Worm (Caenorhabditis elegans) whole organism, L4 larva: ENCODE results near the gene ser-2.

Experiments used
- ZK337.2 ChIP-seq: fragments of 200-800 bp; sonication (Bioruptor generic); IDR thresholded peaks from 2 replicates; pipeline ENCODE4 v1.3.6; 2022; ENCODE audit warnings: missing genetic modification reagents, missing genetic modification characterization, missing compliant biosample characterization
- ZK546.5 ChIP-seq, 2 experiments: sonication (generic microtip); optimal IDR thresholded peaks; 2 replicates each; lab custom pipeline; 2017; ENCODE audit warnings: missing biosample characterization in 2 of 2, missing genetic modification characterization in 2 of 2
- ceh-82 ChIP-seq: sonication (generic microtip); optimal IDR thresholded peaks from 2 replicates; lab custom pipeline; 2017; ENCODE audit warnings: missing biosample characterization, missing genetic modification characterization
- snpc-4 ChIP-seq: fragments of 150-350 bp; optimal IDR thresholded peaks from 2 replicates; lab custom pipeline; 2014; ENCODE audit warnings: missing biosample characterization, missing genetic modification characterization
- unc-130 ChIP-seq: sonication (generic microtip); optimal IDR thresholded peaks from 2 replicates; lab custom pipeline; 2016; ENCODE audit warnings: missing genetic modification reagents, missing genetic modification characterization, missing compliant biosample characterization
- unc-39 ChIP-seq: sonication (generic microtip); optimal IDR thresholded peaks from 2 replicates; lab custom pipeline; 2017; ENCODE audit warnings: missing biosample characterization, missing genetic modification characterization

- TF ChIP-seq unc-130 (GFP tag; lab: Kevin White, UChicago) (no peak), snpc-4 (tag; lab: Kevin White, UChicago) (no peak), unc-39 (tag; lab: Kevin White, UChicago) (no peak), ZK337.2 (no peak), ceh-82 (tag; lab: Kevin White, UChicago) (no peak), ZK546.5 (tag; optimal IDR thresholded peaks at IDR 0.05; lab: Kevin White, UChicago) (no peak)
Observed at ce11 chrX:15328343-15328742, 25.6 kb upstream of the ser-2 start.
